Fruit fly (Drosophila melanogaster) whole organism, embryonic: ENCODE results near the gene drpr.

Source experiments
- BtbVII ChIP-seq: fragments of 200-800 bp; sonication (Bioruptor generic); optimal IDR thresholded peaks from 3 replicates; lab custom pipeline; 2017; ENCODE audit warnings: missing biosample characterization, mild to moderate bottlenecking, missing genetic modification characterization
- CG10209 ChIP-seq: fragments of 200-800 bp; sonication (Bioruptor generic); optimal IDR thresholded peaks from 3 replicates; lab custom pipeline; 2017; ENCODE audit warnings: missing biosample characterization, mild to moderate bottlenecking, missing genetic modification characterization, missing genetic modification reagents
- CG10267 ChIP-seq: fragments of 200-800 bp; sonication (Bioruptor generic); optimal IDR thresholded peaks from 2 replicates; lab custom pipeline; 2018; ENCODE audit warnings: missing biosample characterization, mild to moderate bottlenecking, missing genetic modification characterization, moderate library complexity
- CG10462 ChIP-seq: fragments of 200-800 bp; sonication (Bioruptor generic); optimal IDR thresholded peaks from 2 replicates; lab custom pipeline; 2016; ENCODE audit warnings: missing biosample characterization, missing genetic modification characterization
- CG10959 ChIP-seq: fragments of 200-800 bp; sonication (Bioruptor generic); IDR thresholded peaks from 2 replicates; pipeline ENCODE4 v1.3.6; 2022; ENCODE audit warnings: missing biosample characterization, missing genetic modification characterization
- CG12391 ChIP-seq: fragments of 200-800 bp; sonication (Bioruptor generic); optimal IDR thresholded peaks from 3 replicates; lab custom pipeline; 2018; ENCODE audit warnings: missing biosample characterization, mild to moderate bottlenecking, missing genetic modification characterization, moderate library complexity
- CG12744 ChIP-seq: fragments of 200-800 bp; sonication (Bioruptor generic); optimal IDR thresholded peaks from 2 replicates; lab custom pipeline; 2016; ENCODE audit warnings: missing biosample characterization, missing genetic modification characterization
- CG13123 ChIP-seq: fragments of 200-800 bp; sonication (Bioruptor generic); optimal IDR thresholded peaks from 2 replicates; lab custom pipeline; 2016; ENCODE audit warnings: missing biosample characterization, missing genetic modification characterization
- CG13624 ChIP-seq: fragments of 200-800 bp; sonication (Bioruptor generic); optimal IDR thresholded peaks from 2 replicates; lab custom pipeline; 2016; ENCODE audit warnings: missing biosample characterization, missing genetic modification characterization
- CG15011 ChIP-seq: fragments of 200-800 bp; sonication (Bioruptor generic); optimal IDR thresholded peaks from 3 replicates; lab custom pipeline; 2018; ENCODE audit warnings: missing biosample characterization, mild to moderate bottlenecking, missing genetic modification characterization
- CG17186 ChIP-seq: fragments of 200-800 bp; sonication (Bioruptor generic); optimal IDR thresholded peaks from 3 replicates; lab custom pipeline; 2017; ENCODE audit warnings: missing biosample characterization, missing genetic modification reagents, missing genetic modification characterization
- CG2116 ChIP-seq: fragments of 200-800 bp; sonication (Bioruptor generic); optimal IDR thresholded peaks from 3 replicates; lab custom pipeline; 2018; ENCODE audit warnings: missing biosample characterization, mild to moderate bottlenecking, missing genetic modification characterization
- CG3281 ChIP-seq: fragments of 200-800 bp; sonication (Bioruptor generic); optimal IDR thresholded peaks from 3 replicates; lab custom pipeline; 2017; ENCODE audit warnings: missing biosample characterization, mild to moderate bottlenecking, missing genetic modification characterization
- CG34224 ChIP-seq: fragments of 200-800 bp; sonication (Bioruptor generic); IDR thresholded peaks from 3 replicates; pipeline ENCODE4 v1.3.6; 2022; ENCODE audit warnings: missing biosample characterization, missing genetic modification characterization; ENCODE audit not compliant: partially characterized antibody
- CG4820 ChIP-seq: fragments of 200-800 bp; sonication (Bioruptor generic); optimal IDR thresholded peaks from 3 replicates; lab custom pipeline; 2016; ENCODE audit warnings: missing biosample characterization, missing genetic modification characterization
- CG6689 ChIP-seq: fragments of 200-800 bp; sonication (Bioruptor generic); IDR thresholded peaks from 2 replicates; pipeline ENCODE4 v1.3.6; 2022; ENCODE audit warnings: missing biosample characterization, missing genetic modification characterization
- CG6854 ChIP-seq: fragments of 200-800 bp; sonication (Bioruptor generic); optimal IDR thresholded peaks from 3 replicates; lab custom pipeline; 2017; ENCODE audit warnings: missing biosample characterization, mild to moderate bottlenecking, missing genetic modification characterization
- CG7745 ChIP-seq: fragments of 200-800 bp; sonication (Bioruptor generic); optimal IDR thresholded peaks from 2 replicates; lab custom pipeline; 2018; ENCODE audit warnings: missing biosample characterization, mild to moderate bottlenecking, missing genetic modification characterization, moderate library complexity
- CG7963 ChIP-seq: fragments of 200-800 bp; sonication (Bioruptor generic); IDR thresholded peaks from 3 replicates; pipeline ENCODE4 v1.3.6; 2022; ENCODE audit warnings: missing biosample characterization, missing genetic modification characterization; ENCODE audit not compliant: partially characterized antibody
- CG7987 ChIP-seq: fragments of 200-800 bp; sonication (Bioruptor generic); optimal IDR thresholded peaks from 2 replicates; lab custom pipeline; 2018; ENCODE audit warnings: missing biosample characterization, mild to moderate bottlenecking, missing genetic modification characterization, moderate library complexity
- CG8089 ChIP-seq: fragments of 200-800 bp; sonication (Bioruptor generic); optimal IDR thresholded peaks from 3 replicates; lab custom pipeline; 2016; ENCODE audit warnings: missing biosample characterization, missing genetic modification characterization
- Ets65A ChIP-seq: fragments of 200-800 bp; sonication (Bioruptor generic); peaks from one replicate; lab custom pipeline; 2016; ENCODE audit warnings: missing biosample characterization, missing genetic modification characterization
- GATAe ChIP-seq: fragments of 200-800 bp; sonication (Bioruptor generic); conservative IDR thresholded peaks from 2 replicates; pipeline ENCODE4 v1.3.6; 2022; ENCODE audit warnings: missing biosample characterization, missing genetic modification characterization
- H2.0 ChIP-seq: fragments of 200-800 bp; sonication (Bioruptor generic); IDR thresholded peaks from 2 replicates; pipeline ENCODE4 v1.3.6; 2022; ENCODE audit warnings: missing biosample characterization, missing genetic modification characterization
- HLH4C ChIP-seq: fragments of 200-800 bp; sonication (Bioruptor generic); IDR thresholded peaks from 3 replicates; pipeline ENCODE4 v1.3.6; 2022; ENCODE audit warnings: missing biosample characterization, missing genetic modification characterization; ENCODE audit not compliant: partially characterized antibody
- Hsf ChIP-seq: fragments of 200-800 bp; sonication (Bioruptor generic); optimal IDR thresholded peaks from 3 replicates; lab custom pipeline; 2016; ENCODE audit warnings: missing biosample characterization, missing genetic modification characterization
- Lhr ChIP-seq: fragments of 200-800 bp; sonication (Bioruptor generic); optimal IDR thresholded peaks from 3 replicates; lab custom pipeline; 2017; ENCODE audit warnings: mild to moderate bottlenecking, missing biosample characterization, missing genetic modification reagents, missing genetic modification characterization
- MTF-1 ChIP-seq: fragments of 200-800 bp; sonication (Bioruptor generic); optimal IDR thresholded peaks from 2 replicates; lab custom pipeline; 2018; ENCODE audit warnings: missing biosample characterization, mild to moderate bottlenecking, missing genetic modification characterization, borderline replicate concordance
- Mad ChIP-seq: fragments of 200-800 bp; sonication (Bioruptor generic); optimal IDR thresholded peaks from 2 replicates; lab custom pipeline; 2016; ENCODE audit warnings: missing biosample characterization, missing genetic modification characterization
- Nf-YC ChIP-seq: fragments of 200-800 bp; optimal IDR thresholded peaks from 3 replicates; lab custom pipeline; 2019; ENCODE audit warnings: missing biosample characterization, mild to moderate bottlenecking, missing genetic modification characterization, moderate library complexity
- Scr ChIP-seq: fragments of 200-800 bp; sonication (Bioruptor generic); IDR thresholded peaks from 2 replicates; pipeline ENCODE4 v1.3.6; 2022; ENCODE audit warnings: missing biosample characterization, missing genetic modification characterization; ENCODE audit not compliant: partially characterized antibody
- al ChIP-seq: fragments of 200-800 bp; sonication (Bioruptor generic); IDR thresholded peaks from 2 replicates; pipeline ENCODE4 v1.3.6; 2022; ENCODE audit warnings: missing biosample characterization, missing genetic modification characterization
- cg ChIP-seq: fragments of 200-800 bp; sonication (Bioruptor generic); optimal IDR thresholded peaks from 3 replicates; lab custom pipeline; 2019; ENCODE audit warnings: missing biosample characterization, mild to moderate bottlenecking, missing genetic modification characterization, moderate library complexity
- gem ChIP-seq: fragments of 200-800 bp; sonication (Bioruptor generic); optimal IDR thresholded peaks from 2 replicates; lab custom pipeline; 2019; ENCODE audit warnings: missing biosample characterization, mild to moderate bottlenecking, missing genetic modification characterization, moderate library complexity
- hth ChIP-seq: fragments of >200 bp; optimal IDR thresholded peaks from 2 replicates; lab custom pipeline; 2017; ENCODE audit warnings: inconsistent platforms
- kni ChIP-seq: fragments of 200-800 bp; sonication (Bioruptor generic); optimal IDR thresholded peaks from 3 replicates; lab custom pipeline; 2017; ENCODE audit warnings: mild to moderate bottlenecking, missing biosample characterization, missing genetic modification reagents, missing genetic modification characterization
- knrl ChIP-seq: fragments of 200-800 bp; sonication (Bioruptor generic); IDR thresholded peaks from 3 replicates; pipeline ENCODE4 v1.3.6; 2022; ENCODE audit warnings: missing biosample characterization, missing genetic modification characterization; ENCODE audit not compliant: partially characterized antibody
- nmo ChIP-seq: fragments of 200-800 bp; sonication (Bioruptor generic); optimal IDR thresholded peaks from 2 replicates; lab custom pipeline; 2018; ENCODE audit warnings: missing biosample characterization, mild to moderate bottlenecking, missing genetic modification characterization, moderate library complexity
- nom ChIP-seq: fragments of 200-800 bp; sonication (Bioruptor generic); optimal IDR thresholded peaks from 2 replicates; lab custom pipeline; 2017; ENCODE audit warnings: missing biosample characterization, missing genetic modification characterization, mild to moderate bottlenecking, moderate library complexity, missing genetic modification reagents
- run ChIP-seq: fragments of 200-800 bp; sonication (Bioruptor generic); optimal IDR thresholded peaks from 3 replicates; lab custom pipeline; 2018; ENCODE audit warnings: missing biosample characterization, mild to moderate bottlenecking, missing genetic modification characterization
- schlank ChIP-seq: fragments of 200-800 bp; sonication (Bioruptor generic); optimal IDR thresholded peaks from 2 replicates; lab custom pipeline; 2018; ENCODE audit warnings: missing biosample characterization, mild to moderate bottlenecking, missing genetic modification characterization
- scrt ChIP-seq: fragments of 200-800 bp; sonication (Bioruptor generic); optimal IDR thresholded peaks from 2 replicates; lab custom pipeline; 2018; ENCODE audit warnings: missing biosample characterization, mild to moderate bottlenecking, missing genetic modification characterization, moderate library complexity
- so ChIP-seq: fragments of 200-800 bp; sonication (Bioruptor generic); IDR thresholded peaks from 3 replicates; pipeline ENCODE4 v1.3.6; 2022; ENCODE audit warnings: missing biosample characterization, missing genetic modification characterization
- sqz ChIP-seq: fragments of 200-800 bp; sonication (Bioruptor generic); optimal IDR thresholded peaks from 3 replicates; lab custom pipeline; 2018; ENCODE audit warnings: missing biosample characterization, mild to moderate bottlenecking, missing genetic modification characterization
- tll ChIP-seq, 2 experiments: fragments of 200-800 bp in 1 of 2; fragments of >200 bp in 1 of 2; sonication (Bioruptor generic) in 1 of 2; optimal IDR thresholded peaks; 2 replicates each; lab custom pipeline; 2017 to 2019; ENCODE audit warnings: missing biosample characterization in 2 of 2, missing genetic modification characterization in 2 of 2, mild to moderate bottlenecking in 1 of 2, moderate library complexity in 1 of 2
- vfl ChIP-seq: fragments of 200-800 bp; sonication (Bioruptor generic); optimal IDR thresholded peaks from 2 replicates; lab custom pipeline; 2016; ENCODE audit warnings: missing biosample characterization, missing genetic modification characterization
- vvl ChIP-seq: fragments of 200-800 bp; sonication (Bioruptor generic); IDR thresholded peaks from 2 replicates; pipeline ENCODE4 v1.3.6; 2022; ENCODE audit warnings: missing biosample characterization, missing genetic modification characterization
- zen ChIP-seq: fragments of 200-800 bp; sonication (Bioruptor generic); optimal IDR thresholded peaks from 3 replicates; lab custom pipeline; 2018; ENCODE audit warnings: missing biosample characterization, mild to moderate bottlenecking, missing genetic modification characterization, moderate library complexity
- zen2 ChIP-seq: fragments of 200-800 bp; sonication (Bioruptor generic); IDR thresholded peaks from 3 replicates; pipeline ENCODE4 v1.3.6; 2022; ENCODE audit warnings: missing biosample characterization, missing genetic modification characterization; ENCODE audit not compliant: partially characterized antibody

The drpr gene

dm6 chr3L:1730873-1731272 lies at the start of gene drpr (continued):
- TF ChIP-seq H2.0 (GFP tag; lab: Robert Waterston, UW) (no peak), CG8089 (GFP tag; lab: Kevin White, UChicago) (no peak), CG3281 (GFP tag; lab: Kevin White, UChicago) (peak; percentile 16), Nf-YC (tag; lab: Kevin White, UChicago) (peak; percentile 46), CG4820 (GFP tag; lab: Kevin White, UChicago) (no peak), knrl (peak; percentile 45; the same call in 1 of the 3 replicates), CG10209 (GFP tag; lab: Kevin White, UChicago) (no peak), BtbVII (peak; percentile 43), CG7987 (peak; percentile 62), al (GFP tag; lab: Robert Waterston, UW) (no peak), schlank (tag; lab: Kevin White, UChicago) (no peak), CG10959 (GFP tag; lab: Robert Waterston, UW) (no peak), CG10267 (peak; percentile 58), hth (lab: Kevin White, UChicago) (no peak), zen (tag; lab: Kevin White, UChicago) (peak; percentile 41), CG10462 (GFP tag; lab: Kevin White, UChicago) (no peak), GATAe (GFP tag; lab: Robert Waterston, UW) (no peak), Ets65A (GFP tag; lab: Kevin White, UChicago) (no peak), cg (GFP tag; lab: Kevin White, UChicago) (no peak), CG6689 (no peak), Mad (GFP tag; lab: Kevin White, UChicago) (peak; percentile 3), CG13624 (GFP tag; lab: Kevin White, UChicago) (no peak), CG13123 (GFP tag; lab: Kevin White, UChicago) (no peak), Scr (GFP tag; lab: Robert Waterston, UW) (peak; percentile 21; the same call in 1 of the 2 replicates), CG2116 (GFP tag; lab: Kevin White, UChicago) (peak; percentile 46), vvl (GFP tag; lab: Robert Waterston, UW) (peak; percentile 61), Lhr (GFP tag; lab: Kevin White, UChicago) (no peak), CG6854 (GFP tag; lab: Kevin White, UChicago) (no peak), HLH4C (GFP tag; lab: Robert Waterston, UW) (0 out of 3 replicates have a peak, but pooled peaks have one; percentile 35), CG34224 (GFP tag; lab: Robert Waterston, UW) (no peak), scrt (peak; percentile 31), nmo (GFP tag; lab: Kevin White, UChicago) (peak; percentile 36), kni (peak; percentile 2), Hsf (no peak), zen2 (GFP tag; lab: Robert Waterston, UW) (no peak), nom (GFP tag; lab: Kevin White, UChicago) (peak; percentile 53), CG12744 (GFP tag; lab: Kevin White, UChicago) (no peak), CG17186 (GFP tag; lab: Kevin White, UChicago) (peak; percentile 11), sqz (GFP tag; lab: Kevin White, UChicago) (no peak), CG7963 (GFP tag; lab: Robert Waterston, UW) (no peak), so (GFP tag; lab: Robert Waterston, UW) (no peak), run (tag; lab: Kevin White, UChicago) (peak; percentile 16), tll (GFP tag; optimal IDR thresholded peaks at IDR 0.05; lab: Kevin White, UChicago) (no peak), gem (tag; lab: Kevin White, UChicago) (peak; percentile 11), CG12391 (tag; lab: Kevin White, UChicago) (peak; percentile 26), CG7745 (no peak), vfl (GFP tag; lab: Kevin White, UChicago) (no peak), CG15011 (GFP tag; lab: Kevin White, UChicago) (no peak), MTF-1 (GFP tag; lab: Kevin White, UChicago) (peak; percentile 17)
